Fruit fly (Drosophila melanogaster): ENCODE measurements around the gene CG43843.
A peak's percentile ranks its signal among the peaks of the same experiment; 100 is the strongest.

The CG43843 gene

dm6 chrX:18494165-18494740 is 34.0 kb upstream of the CG43843 start, which contains the start of gene CG15043 (continued):
- TF ChIP-seq Ravus (GFP tag; IDR thresholded peaks at IDR 0.05) (peak; percentile 6; the same call in 1 of the 2 replicates), Nf-YC (tag; optimal IDR thresholded peaks at IDR 0.05) (no peak), dm (GFP tag; optimal IDR thresholded peaks at IDR 0.05) (no peak), CG10462 (GFP tag; optimal IDR thresholded peaks at IDR 0.05) (no peak), Sin3A (optimal IDR thresholded peaks at IDR 0.05) (no peak), CG14860 (GFP tag; IDR thresholded peaks at IDR 0.05; ENCODE audit: partially characterized antibody) (no peak), B-H1 (GFP tag; IDR thresholded peaks at IDR 0.05) (no peak), Hr39 (optimal IDR thresholded peaks at IDR 0.05) (no peak), mirr (GFP tag; optimal IDR thresholded peaks at IDR 0.05) (no peak), CG12236 (GFP tag; optimal IDR thresholded peaks at IDR 0.05) (no peak), sima (GFP tag; optimal IDR thresholded peaks at IDR 0.05) (no peak), CG16863 (GFP tag; optimal IDR thresholded peaks at IDR 0.05) (no peak), gem (tag; optimal IDR thresholded peaks at IDR 0.05) (no peak), CG2202 (tag; optimal IDR thresholded peaks at IDR 0.05) (no peak), CkIIα-i1 (GFP tag; IDR thresholded peaks at IDR 0.05) (no peak), CG32767 (GFP tag; IDR thresholded peaks at IDR 0.05) (no peak), prd (optimal IDR thresholded peaks at IDR 0.05) (no peak), prd (GFP tag; IDR thresholded peaks at IDR 0.05) (no peak; the same call in 2 of the 3 replicates), CG31365 (tag; optimal IDR thresholded peaks at IDR 0.05) (no peak), pita (GFP tag; optimal IDR thresholded peaks at IDR 0.05) (no peak), da (GFP tag; optimal IDR thresholded peaks at IDR 0.05) (no peak), run (tag; optimal IDR thresholded peaks at IDR 0.05) (no peak), CG18011 (GFP tag; optimal IDR thresholded peaks at IDR 0.05) (no peak), CG1024 (GFP tag; IDR thresholded peaks at IDR 0.05) (no peak), CG12219 (GFP tag; optimal IDR thresholded peaks at IDR 0.05) (no peak), Gsc (GFP tag; IDR thresholded peaks at IDR 0.05) (no peak), zfh1 (GFP tag; IDR thresholded peaks at IDR 0.05) (peak; percentile 49; the same call in 2 of the 3 replicates), NfI (GFP tag; optimal IDR thresholded peaks at IDR 0.05) (no peak), hkb (optimal IDR thresholded peaks at IDR 0.05) (no peak), hkb (GFP tag; IDR thresholded peaks at IDR 0.05) (peak; percentile 57), CG6272 (GFP tag; IDR thresholded peaks at IDR 0.05) (no peak), CG6654 (GFP tag; optimal IDR thresholded peaks at IDR 0.05) (no peak), CG30403 (GFP tag; optimal IDR thresholded peaks at IDR 0.05) (no peak), Side (GFP tag; optimal IDR thresholded peaks at IDR 0.05) (no peak), Hey (tag; optimal IDR thresholded peaks at IDR 0.05) (peak; percentile 76), bcd (GFP tag; optimal IDR thresholded peaks at IDR 0.05) (peak; percentile 44), ems (GFP tag; optimal IDR thresholded peaks at IDR 0.05) (no peak), eve (GFP tag; optimal IDR thresholded peaks at IDR 0.05) (no peak), CG15479 (GFP tag; optimal IDR thresholded peaks at IDR 0.05) (no peak), fd102C (GFP tag; optimal IDR thresholded peaks at IDR 0.05) (no peak), Mrtf (GFP tag; IDR thresholded peaks at IDR 0.05) (0 out of 3 replicates have a peak, but pooled peaks have one; percentile 33), disco-r (GFP tag; optimal IDR thresholded peaks at IDR 0.05) (no peak), Fer2 (tag; optimal IDR thresholded peaks at IDR 0.05) (no peak), CG17328 (GFP tag; IDR thresholded peaks at IDR 0.05) (no peak), CG9932 (GFP tag; IDR thresholded peaks at IDR 0.05) (peak; percentile 54), CG33213 (GFP tag; optimal IDR thresholded peaks at IDR 0.05) (no peak), Chrac-16 (GFP tag; optimal IDR thresholded peaks at IDR 0.05) (no peak), tap (tag; optimal IDR thresholded peaks at IDR 0.05) (no peak), nmo (GFP tag; optimal IDR thresholded peaks at IDR 0.05) (peak; percentile 6), CG17802 (tag; optimal IDR thresholded peaks at IDR 0.05) (no peak), dmrt99B (tag; optimal IDR thresholded peaks at IDR 0.05) (no peak), inv (GFP tag; IDR thresholded peaks at IDR 0.05; ENCODE audit: partially characterized antibody) (no peak), ssp (GFP tag; IDR thresholded peaks at IDR 0.05) (no peak)
